Fruit fly (Drosophila melanogaster) whole organism, embryonic: ENCODE measurements around the gene CG14427.

Experiments used
- Atf-2 ChIP-seq: fragments of 200-800 bp; sonication (Bioruptor generic); optimal IDR thresholded peaks from 2 replicates; lab custom pipeline; 2016; ENCODE audit warnings: missing biosample characterization, missing genetic modification characterization
- B-H1 ChIP-seq: fragments of 200-800 bp; sonication (Bioruptor generic); IDR thresholded peaks from 3 replicates; pipeline ENCODE4 v1.3.6; 2022; ENCODE audit warnings: missing biosample characterization, missing genetic modification characterization
- C15 ChIP-seq: fragments of 200-800 bp; sonication (Bioruptor generic); IDR thresholded peaks from 3 replicates; pipeline ENCODE4 v1.3.6; 2022; ENCODE audit warnings: missing biosample characterization, missing genetic modification characterization
- CG10147 ChIP-seq: fragments of 200-800 bp; sonication (Bioruptor generic); optimal IDR thresholded peaks from 2 replicates; lab custom pipeline; 2019; ENCODE audit warnings: missing biosample characterization, mild to moderate bottlenecking, missing genetic modification characterization, moderate library complexity
- CG10565 ChIP-seq: fragments of 200-800 bp; sonication (Bioruptor generic); optimal IDR thresholded peaks from 3 replicates; lab custom pipeline; 2016; ENCODE audit warnings: missing biosample characterization, mild to moderate bottlenecking, missing genetic modification characterization
- CG12391 ChIP-seq: fragments of 200-800 bp; sonication (Bioruptor generic); optimal IDR thresholded peaks from 3 replicates; lab custom pipeline; 2018; ENCODE audit warnings: missing biosample characterization, mild to moderate bottlenecking, missing genetic modification characterization, moderate library complexity
- CG15696 ChIP-seq: fragments of 200-800 bp; sonication (Bioruptor generic); optimal IDR thresholded peaks from 2 replicates; lab custom pipeline; 2019; ENCODE audit warnings: missing biosample characterization, mild to moderate bottlenecking, missing genetic modification characterization, moderate library complexity
- CG17361 ChIP-seq: fragments of 200-800 bp; sonication (Bioruptor generic); IDR thresholded peaks from 3 replicates; pipeline ENCODE4 v1.3.6; 2022; ENCODE audit warnings: missing biosample characterization, missing genetic modification characterization
- CG2116 ChIP-seq: fragments of 200-800 bp; sonication (Bioruptor generic); optimal IDR thresholded peaks from 3 replicates; lab custom pipeline; 2018; ENCODE audit warnings: missing biosample characterization, mild to moderate bottlenecking, missing genetic modification characterization
- CG31388 ChIP-seq: fragments of 200-800 bp; sonication (Bioruptor generic); optimal IDR thresholded peaks from 2 replicates; lab custom pipeline; 2016; ENCODE audit warnings: missing biosample characterization, missing genetic modification characterization
- CG33213 ChIP-seq: fragments of 200-800 bp; sonication (Bioruptor generic); optimal IDR thresholded peaks from 3 replicates; lab custom pipeline; 2016; ENCODE audit warnings: missing biosample characterization, missing genetic modification characterization
- CG33557 ChIP-seq: fragments of 200-800 bp; sonication (Bioruptor generic); optimal IDR thresholded peaks from 2 replicates; lab custom pipeline; 2019; ENCODE audit warnings: missing biosample characterization, mild to moderate bottlenecking, missing genetic modification characterization, moderate library complexity
- CG43689 ChIP-seq: fragments of 200-800 bp; sonication (Bioruptor generic); IDR thresholded peaks from 2 replicates; pipeline ENCODE4 v1.3.6; 2022; ENCODE audit warnings: missing biosample characterization, missing genetic modification characterization
- CG6254 ChIP-seq: fragments of 200-800 bp; sonication (Bioruptor generic); optimal IDR thresholded peaks from 3 replicates; lab custom pipeline; 2017; ENCODE audit warnings: mild to moderate bottlenecking, missing biosample characterization, missing genetic modification reagents, missing genetic modification characterization
- CG7372 ChIP-seq: fragments of 200-800 bp; sonication (Bioruptor generic); IDR thresholded peaks from 2 replicates; pipeline ENCODE4 v1.3.6; 2022; ENCODE audit warnings: missing biosample characterization, missing genetic modification characterization
- CG8388 ChIP-seq: fragments of 200-800 bp; sonication (Bioruptor generic); optimal IDR thresholded peaks from 2 replicates; lab custom pipeline; 2019; ENCODE audit warnings: missing biosample characterization, mild to moderate bottlenecking, missing genetic modification characterization, moderate library complexity
- CoRest ChIP-seq: fragments of 200-800 bp; sonication (Bioruptor generic); optimal IDR thresholded peaks from 3 replicates; lab custom pipeline; 2018; ENCODE audit warnings: missing biosample characterization, mild to moderate bottlenecking, missing genetic modification characterization, moderate library complexity
- D ChIP-seq, 2 experiments: fragments of 200-800 bp in 1 of 2; fragments of >200 bp in 1 of 2; sonication (Bioruptor generic) in 1 of 2; optimal IDR thresholded peaks; 2 replicates in 1 of 2; 3 replicates in 1 of 2; lab custom pipeline; 2017; ENCODE audit warnings: mild to moderate bottlenecking in 1 of 2, missing biosample characterization in 1 of 2, missing genetic modification characterization in 1 of 2, missing genetic modification reagents in 1 of 2
- Dip2 ChIP-seq: fragments of 200-800 bp; sonication (Bioruptor generic); IDR thresholded peaks from 2 replicates; pipeline ENCODE4 v1.3.6; 2022; ENCODE audit warnings: missing biosample characterization, missing genetic modification characterization
- Drgx ChIP-seq: fragments of 200-800 bp; sonication (Bioruptor generic); IDR thresholded peaks from 2 replicates; pipeline ENCODE4 v1.3.6; 2022; ENCODE audit warnings: missing biosample characterization, missing genetic modification characterization
- E2f2 ChIP-seq: fragments of 200-800 bp; sonication (Bioruptor generic); IDR thresholded peaks from 2 replicates; pipeline ENCODE4 v1.3.6; 2022; ENCODE audit warnings: missing biosample characterization, missing genetic modification characterization
- Ets97D ChIP-seq: fragments of 200-800 bp; sonication (Bioruptor generic); optimal IDR thresholded peaks from 3 replicates; lab custom pipeline; 2016; ENCODE audit warnings: missing biosample characterization, missing genetic modification characterization
- Hr78 ChIP-seq, 2 experiments: fragments of 200-800 bp in 1 of 2; fragments of >200 bp in 1 of 2; sonication (Bioruptor generic) in 1 of 2; optimal IDR thresholded peaks; 2 replicates each; lab custom pipeline; 2017 to 2019; ENCODE audit warnings: missing biosample characterization in 2 of 2, missing genetic modification characterization in 2 of 2, mild to moderate bottlenecking in 1 of 2, moderate library complexity in 1 of 2
- Kr ChIP-seq: fragments of 200-800 bp; sonication (Bioruptor generic); optimal IDR thresholded peaks from 2 replicates; lab custom pipeline; 2017; ENCODE audit warnings: missing biosample characterization, mild to moderate bottlenecking, missing genetic modification characterization
- MTF-1 ChIP-seq: fragments of 200-800 bp; sonication (Bioruptor generic); optimal IDR thresholded peaks from 2 replicates; lab custom pipeline; 2018; ENCODE audit warnings: missing biosample characterization, mild to moderate bottlenecking, missing genetic modification characterization, borderline replicate concordance
- Neu2 ChIP-seq: fragments of 200-800 bp; sonication (Bioruptor generic); optimal IDR thresholded peaks from 3 replicates; lab custom pipeline; 2016; ENCODE audit warnings: missing biosample characterization, missing genetic modification characterization, borderline replicate concordance
- Spps ChIP-seq: fragments of 200-800 bp; sonication (Bioruptor generic); optimal IDR thresholded peaks from 2 replicates; lab custom pipeline; 2018; ENCODE audit warnings: missing biosample characterization, mild to moderate bottlenecking, missing genetic modification characterization
- Usf ChIP-seq: fragments of 200-800 bp; sonication (Bioruptor generic); optimal IDR thresholded peaks from 2 replicates; lab custom pipeline; 2017; ENCODE audit warnings: missing genotype, missing biosample characterization, missing genetic modification characterization
- Xbp1 ChIP-seq: fragments of 200-800 bp; sonication (Bioruptor generic); optimal IDR thresholded peaks from 3 replicates; lab custom pipeline; 2016; ENCODE audit warnings: missing biosample characterization, mild to moderate bottlenecking, missing genetic modification characterization
- al ChIP-seq: fragments of 200-800 bp; sonication (Bioruptor generic); IDR thresholded peaks from 2 replicates; pipeline ENCODE4 v1.3.6; 2022; ENCODE audit warnings: missing biosample characterization, missing genetic modification characterization
- chm ChIP-seq: fragments of 200-800 bp; sonication (Bioruptor generic); IDR thresholded peaks from 2 replicates; pipeline ENCODE4 v1.3.6; 2022; ENCODE audit warnings: missing biosample characterization, missing genetic modification characterization
- corto ChIP-seq: fragments of 200-800 bp; sonication (Bioruptor generic); optimal IDR thresholded peaks from 2 replicates; lab custom pipeline; 2016; ENCODE audit warnings: missing biosample characterization, mild to moderate bottlenecking, missing genetic modification characterization, moderate library complexity
- dati ChIP-seq: fragments of 200-800 bp; sonication (Bioruptor generic); IDR thresholded peaks from 2 replicates; pipeline ENCODE4 v1.3.6; 2022; ENCODE audit warnings: missing biosample characterization, missing genetic modification characterization
- dimm ChIP-seq: fragments of 200-800 bp; sonication (Bioruptor generic); IDR thresholded peaks from 2 replicates; pipeline ENCODE4 v1.3.6; 2022; ENCODE audit warnings: missing biosample characterization, missing genetic modification characterization
- ewg ChIP-seq: fragments of 200-800 bp; sonication (Bioruptor generic); optimal IDR thresholded peaks from 3 replicates; lab custom pipeline; 2017; ENCODE audit warnings: mild to moderate bottlenecking, missing biosample characterization, missing genetic modification reagents, missing genetic modification characterization
- gro ChIP-seq: fragments of 200-800 bp; sonication (Bioruptor generic); optimal IDR thresholded peaks from 2 replicates; lab custom pipeline; 2016; ENCODE audit warnings: missing biosample characterization, missing genetic modification characterization
- gsb-n ChIP-seq: fragments of 200-800 bp; sonication (Bioruptor generic); optimal IDR thresholded peaks from 3 replicates; lab custom pipeline; 2018; ENCODE audit warnings: missing biosample characterization, mild to moderate bottlenecking, missing genetic modification characterization
- hkb ChIP-seq, 2 experiments: fragments of 200-800 bp in 1 of 2; fragments of >200 bp in 1 of 2; sonication (Bioruptor generic) in 1 of 2; IDR thresholded peaks in 1 of 2; optimal IDR thresholded peaks in 1 of 2; 2 replicates each; pipeline versions ENCODE4 v1.3.6 to Lab custom; 2017 to 2022; ENCODE audit warnings: missing biosample characterization in 1 of 2, missing genetic modification characterization in 1 of 2
- jing ChIP-seq: fragments of 200-800 bp; sonication (Bioruptor generic); optimal IDR thresholded peaks from 2 replicates; lab custom pipeline; 2018; ENCODE audit warnings: missing biosample characterization, mild to moderate bottlenecking, missing genetic modification characterization
- lola ChIP-seq, 3 experiments: fragments of >200 bp in 2 of 3; fragments of 200-800 bp in 1 of 3; sonication (Bioruptor generic) in 1 of 3; optimal IDR thresholded peaks; 2 replicates each; lab custom pipeline; 2017 to 2019; ENCODE audit warnings: missing biosample characterization in 3 of 3, missing genetic modification characterization in 3 of 3, mild to moderate bottlenecking in 1 of 3, moderate library complexity in 1 of 3
- odd ChIP-seq: fragments of 200-800 bp; sonication (Bioruptor generic); optimal IDR thresholded peaks from 2 replicates; lab custom pipeline; 2017; ENCODE audit warnings: missing biosample characterization, mild to moderate bottlenecking, missing genetic modification characterization
- org-1 ChIP-seq: fragments of 200-800 bp; sonication (Bioruptor generic); optimal IDR thresholded peaks from 2 replicates; lab custom pipeline; 2017; ENCODE audit warnings: missing biosample characterization, missing genetic modification characterization
- peb ChIP-seq: fragments of 200-800 bp; sonication (Bioruptor generic); IDR thresholded peaks from 2 replicates; pipeline ENCODE4 v1.3.6; 2022; ENCODE audit warnings: missing biosample characterization, missing genetic modification characterization
- ro ChIP-seq: fragments of 200-800 bp; sonication (Bioruptor generic); IDR thresholded peaks from 2 replicates; pipeline ENCODE4 v1.3.6; 2022; ENCODE audit warnings: missing biosample characterization, missing genetic modification characterization
- sd ChIP-seq: fragments of 200-800 bp; sonication (Bioruptor generic); optimal IDR thresholded peaks from 3 replicates; lab custom pipeline; 2018; ENCODE audit warnings: missing biosample characterization, mild to moderate bottlenecking, missing genetic modification characterization, moderate library complexity
- tup ChIP-seq: fragments of 200-800 bp; sonication (Bioruptor generic); optimal IDR thresholded peaks from 2 replicates; lab custom pipeline; 2016; ENCODE audit warnings: missing biosample characterization, mild to moderate bottlenecking, missing genetic modification characterization, moderate library complexity
- tx ChIP-seq: fragments of 200-800 bp; sonication (Bioruptor generic); optimal IDR thresholded peaks from 2 replicates; lab custom pipeline; 2016; ENCODE audit warnings: missing biosample characterization, missing genetic modification characterization
- wor ChIP-seq: fragments of 200-800 bp; sonication (Bioruptor generic); IDR thresholded peaks from 2 replicates; pipeline ENCODE4 v1.3.6; 2022; ENCODE audit warnings: missing biosample characterization, missing genetic modification characterization
- zen2 ChIP-seq: fragments of 200-800 bp; sonication (Bioruptor generic); IDR thresholded peaks from 3 replicates; pipeline ENCODE4 v1.3.6; 2022; ENCODE audit warnings: missing biosample characterization, missing genetic modification characterization; ENCODE audit not compliant: partially characterized antibody
- zf30C ChIP-seq: fragments of 200-800 bp; sonication (Bioruptor generic); optimal IDR thresholded peaks from 3 replicates; lab custom pipeline; 2018; ENCODE audit warnings: missing biosample characterization, mild to moderate bottlenecking, missing genetic modification characterization

The CG14427 gene

DNA sequence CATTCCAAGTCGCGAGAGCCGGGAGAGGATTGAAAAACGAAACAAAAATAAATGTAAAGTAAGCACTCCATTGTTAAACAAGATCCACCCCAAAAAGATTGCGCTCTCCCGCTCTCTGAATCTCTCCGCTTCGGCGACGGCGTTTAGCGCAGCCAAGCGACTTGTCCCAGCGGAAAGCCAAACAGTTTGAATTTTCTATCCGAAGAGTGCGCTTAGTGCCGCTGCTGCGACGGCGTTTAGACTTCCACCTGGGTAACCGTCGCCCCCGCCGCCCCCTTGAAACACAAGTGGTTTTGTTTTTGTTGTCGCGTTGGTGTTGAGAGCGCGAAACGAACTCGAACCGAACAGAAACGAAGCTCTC lies 41.9 kb upstream of the CG14427 start, which contains the start of gene Inx2 (continued):
- TF ChIP-seq Usf (no peak), Spps (no peak), Atf-2 (GFP tag; lab: Kevin White, UChicago) (no peak), CG8388 (GFP tag; lab: Kevin White, UChicago) (no peak), CoRest (tag; lab: Kevin White, UChicago) (no peak), CG2116 (no peak), tup (GFP tag; lab: Kevin White, UChicago) (no peak), zen2 (peak; percentile 71; the same call in 2 of the 3 replicates), gsb-n (peak; percentile 10), Neu2 (GFP tag; lab: Kevin White, UChicago) (no peak), CG12391 (tag; lab: Kevin White, UChicago) (no peak), lola (GFP tag; optimal IDR thresholded peaks at IDR 0.05; lab: Kevin White, UChicago) (no peak), B-H1 (GFP tag; lab: Robert Waterston, UW) (no peak), sd (peak; percentile 54), al (GFP tag; lab: Robert Waterston, UW) (no peak), hkb (optimal IDR thresholded peaks at IDR 0.05; lab: Kevin White, UChicago) (no peak), hkb (GFP tag; IDR thresholded peaks at IDR 0.05; lab: Robert Waterston, UW) (peak; percentile 48), Ets97D (no peak), Kr (GFP tag; lab: Kevin White, UChicago) (no peak), dati (GFP tag; lab: Robert Waterston, UW) (no peak), CG43689 (GFP tag; lab: Robert Waterston, UW) (no peak), D (optimal IDR thresholded peaks at IDR 0.05; lab: Kevin White, UChicago) (no peak), D (GFP tag; optimal IDR thresholded peaks at IDR 0.05; lab: Kevin White, UChicago) (no peak), CG31388 (no peak), gro (GFP tag; lab: Kevin White, UChicago) (peak; percentile 52), C15 (no peak), jing (GFP tag; lab: Kevin White, UChicago) (no peak), Dip2 (GFP tag; lab: Robert Waterston, UW) (no peak), MTF-1 (peak; percentile 29), wor (no peak), Hr78 (GFP tag; optimal IDR thresholded peaks at IDR 0.05; lab: Kevin White, UChicago) (no peak), E2f2 (GFP tag; lab: Robert Waterston, UW) (peak; percentile 31; the same call in 1 of the 2 replicates), ewg (GFP tag; lab: Kevin White, UChicago) (peak; percentile 21), peb (GFP tag; lab: Robert Waterston, UW) (no peak), CG7372 (GFP tag; lab: Robert Waterston, UW) (no peak), dimm (GFP tag; lab: Robert Waterston, UW) (no peak), org-1 (GFP tag; lab: Kevin White, UChicago) (no peak), CG17361 (GFP tag; lab: Robert Waterston, UW) (no peak), CG33557 (no peak), chm (GFP tag; lab: Robert Waterston, UW) (peak; percentile 82), Drgx (GFP tag; lab: Robert Waterston, UW) (peak; percentile 12; the same call in 1 of the 2 replicates), zf30C (GFP tag; lab: Kevin White, UChicago) (no peak), Xbp1 (GFP tag; lab: Kevin White, UChicago) (no peak), tx (no peak), corto (GFP tag; lab: Kevin White, UChicago) (no peak), CG33213 (no peak), ro (GFP tag; lab: Robert Waterston, UW) (no peak), CG15696 (tag; lab: Kevin White, UChicago) (no peak), CG6254 (peak; percentile 23), CG10147 (GFP tag; lab: Kevin White, UChicago) (no peak), CG10565 (GFP tag; lab: Kevin White, UChicago) (no peak), odd (GFP tag; lab: Kevin White, UChicago) (no peak)
